Worm (Caenorhabditis elegans) whole organism, mixed stage, embryonic: ENCODE results near the gene gid-2.

Experiments used
- M03D4.4 ChIP-seq: sonication (generic microtip); optimal IDR thresholded peaks from 2 replicates; lab custom pipeline; 2017; ENCODE audit warnings: mild to moderate bottlenecking, missing genetic modification characterization, missing compliant biosample characterization
- bed-3 ChIP-seq: fragments of 200-800 bp; sonication (Bioruptor generic); optimal IDR thresholded peaks from 3 replicates; lab custom pipeline; 2018; ENCODE audit warnings: mild to moderate bottlenecking, missing genetic modification characterization, moderate library complexity, missing compliant biosample characterization
- blmp-1 ChIP-seq: fragments of 150-350 bp; optimal IDR thresholded peaks from 2 replicates; lab custom pipeline; 2014; ENCODE audit warnings: missing biosample characterization, missing genetic modification characterization
- ceh-39 ChIP-seq: fragments of 150-350 bp; optimal IDR thresholded peaks from 2 replicates; lab custom pipeline; 2014; ENCODE audit warnings: missing biosample characterization, missing genetic modification characterization
- ceh-83 ChIP-seq: fragments of 200-800 bp; sonication (Bioruptor generic); optimal IDR thresholded peaks from 2 replicates; lab custom pipeline; 2018; ENCODE audit warnings: mild to moderate bottlenecking, missing genetic modification characterization, missing compliant biosample characterization
- ces-1 ChIP-seq: fragments of 150-350 bp; optimal IDR thresholded peaks from 2 replicates; lab custom pipeline; 2014; ENCODE audit warnings: missing biosample characterization, missing genetic modification reagents, missing genetic modification characterization
- cnd-1 ChIP-seq: fragments of 200-800 bp; sonication (Bioruptor generic); optimal IDR thresholded peaks from 2 replicates; lab custom pipeline; 2018; ENCODE audit warnings: mild to moderate bottlenecking, missing genetic modification characterization, missing compliant biosample characterization
- drap-1 ChIP-seq: fragments of 200-800 bp; sonication (Bioruptor generic); optimal IDR thresholded peaks from 3 replicates; lab custom pipeline; 2018; ENCODE audit warnings: mild to moderate bottlenecking, missing genetic modification characterization, missing compliant biosample characterization
- elt-1 ChIP-seq: sonication (generic microtip); optimal IDR thresholded peaks from 2 replicates; lab custom pipeline; 2017; ENCODE audit warnings: missing genetic modification characterization, mild to moderate bottlenecking, missing compliant biosample characterization, antibody characterized with exemption, moderate library complexity, borderline replicate concordance; ENCODE audit not compliant: insufficient read depth
- flh-1 ChIP-seq: fragments of 200-800 bp; sonication (Bioruptor generic); optimal IDR thresholded peaks from 2 replicates; lab custom pipeline; 2018; ENCODE audit warnings: mild to moderate bottlenecking, missing genetic modification characterization, moderate library complexity, missing compliant biosample characterization
- ham-2 ChIP-seq: fragments of 200-800 bp; sonication (Bioruptor generic); optimal IDR thresholded peaks from 2 replicates; lab custom pipeline; 2018; ENCODE audit warnings: mild to moderate bottlenecking, missing genetic modification characterization, missing compliant biosample characterization
- hlh-1 ChIP-seq: fragments of 150-350 bp; optimal IDR thresholded peaks from 2 replicates; lab custom pipeline; 2014; ENCODE audit warnings: missing biosample characterization, missing genetic modification reagents, missing genetic modification characterization
- lin-13 ChIP-seq: fragments of 150-350 bp; optimal IDR thresholded peaks from 2 replicates; lab custom pipeline; 2014; ENCODE audit warnings: missing biosample characterization, missing genetic modification characterization
- lin-32 ChIP-seq: fragments of 200-800 bp; sonication (Bioruptor generic); optimal IDR thresholded peaks from 2 replicates; lab custom pipeline; 2018; ENCODE audit warnings: mild to moderate bottlenecking, missing genetic modification characterization, missing compliant biosample characterization
- lsy-2 ChIP-seq: fragments of 150-350 bp; optimal IDR thresholded peaks from 2 replicates; lab custom pipeline; 2014; ENCODE audit warnings: missing biosample characterization, missing genetic modification characterization
- mab-5 ChIP-seq: fragments of 150-350 bp; optimal IDR thresholded peaks from 2 replicates; lab custom pipeline; 2014; ENCODE audit warnings: missing biosample characterization, missing genetic modification characterization
- mep-1 ChIP-seq: fragments of 150-350 bp; optimal IDR thresholded peaks from 2 replicates; lab custom pipeline; 2017; ENCODE audit warnings: missing biosample characterization, missing genetic modification reagents, missing genetic modification characterization, inconsistent platforms
- mls-2 ChIP-seq: sonication (generic microtip); optimal IDR thresholded peaks from 2 replicates; lab custom pipeline; 2016; ENCODE audit warnings: mild to moderate bottlenecking, missing genetic modification characterization, moderate library complexity, missing compliant biosample characterization
- nhr-12 ChIP-seq: fragments of 150-350 bp; optimal IDR thresholded peaks from 2 replicates; lab custom pipeline; 2014; ENCODE audit warnings: missing biosample characterization, missing genetic modification characterization
- nhr-2 ChIP-seq: fragments of 150-350 bp; optimal IDR thresholded peaks from 2 replicates; lab custom pipeline; 2014; ENCODE audit warnings: missing biosample characterization, missing genetic modification characterization
- nhr-237 ChIP-seq: fragments of 150-350 bp; optimal IDR thresholded peaks from 2 replicates; lab custom pipeline; 2014; ENCODE audit warnings: missing biosample characterization, missing genetic modification characterization
- nhr-28 ChIP-seq: fragments of 150-350 bp; optimal IDR thresholded peaks from 2 replicates; lab custom pipeline; 2014; ENCODE audit warnings: missing biosample characterization, missing genetic modification characterization
- nhr-76 ChIP-seq: sonication (generic microtip); optimal IDR thresholded peaks from 2 replicates; lab custom pipeline; 2017; ENCODE audit warnings: missing biosample characterization, missing genetic modification characterization
- pha-4 ChIP-seq: fragments of 150-350 bp; optimal IDR thresholded peaks from 2 replicates; lab custom pipeline; 2018; ENCODE audit warnings: missing biosample characterization, missing genetic modification reagents, missing genetic modification characterization
- sem-2 ChIP-seq: fragments of 200-800 bp; sonication (Bioruptor generic); optimal IDR thresholded peaks from 2 replicates; lab custom pipeline; 2018; ENCODE audit warnings: mild to moderate bottlenecking, missing genetic modification characterization, missing compliant biosample characterization
- snpc-4 ChIP-seq: fragments of 150-350 bp; optimal IDR thresholded peaks from 2 replicates; lab custom pipeline; 2014; ENCODE audit warnings: missing biosample characterization, missing genetic modification characterization
- sptf-1 ChIP-seq: sonication (generic microtip); optimal IDR thresholded peaks from 2 replicates; lab custom pipeline; 2017; ENCODE audit warnings: mild to moderate bottlenecking, missing genetic modification characterization, moderate library complexity, missing compliant biosample characterization
- unc-120 ChIP-seq: sonication (generic microtip); optimal IDR thresholded peaks from 2 replicates; lab custom pipeline; 2017; ENCODE audit warnings: missing genetic modification characterization, missing compliant biosample characterization; ENCODE audit not compliant: poor library complexity, severe bottlenecking
- unc-39 ChIP-seq: fragments of 150-350 bp; optimal IDR thresholded peaks from 2 replicates; lab custom pipeline; 2014; ENCODE audit warnings: missing biosample characterization, missing genetic modification characterization
- unc-62 ChIP-seq: fragments of 150-350 bp; optimal IDR thresholded peaks from 2 replicates; lab custom pipeline; 2014; ENCODE audit warnings: missing biosample characterization, missing genetic modification reagents, missing genetic modification characterization
- zip-8 ChIP-seq: fragments of 150-350 bp; optimal IDR thresholded peaks from 2 replicates; lab custom pipeline; 2014; ENCODE audit warnings: missing biosample characterization, missing genetic modification characterization
- ztf-11 ChIP-seq: fragments of 150-350 bp; optimal IDR thresholded peaks from 2 replicates; lab custom pipeline; 2014; ENCODE audit warnings: missing biosample characterization, missing genetic modification characterization

Gene gid-2

ce11 chrX:2435353-2435752 lies 3.4 kb downstream of the gid-2 start:
- TF ChIP-seq lin-13 (tag; lab: Kevin White, UChicago) (no peak), blmp-1 (tag; lab: Kevin White, UChicago) (peak; percentile 13), nhr-237 (no peak), M03D4.4 (no peak), nhr-12 (no peak), ham-2 (peak; percentile 2)

DNA sequence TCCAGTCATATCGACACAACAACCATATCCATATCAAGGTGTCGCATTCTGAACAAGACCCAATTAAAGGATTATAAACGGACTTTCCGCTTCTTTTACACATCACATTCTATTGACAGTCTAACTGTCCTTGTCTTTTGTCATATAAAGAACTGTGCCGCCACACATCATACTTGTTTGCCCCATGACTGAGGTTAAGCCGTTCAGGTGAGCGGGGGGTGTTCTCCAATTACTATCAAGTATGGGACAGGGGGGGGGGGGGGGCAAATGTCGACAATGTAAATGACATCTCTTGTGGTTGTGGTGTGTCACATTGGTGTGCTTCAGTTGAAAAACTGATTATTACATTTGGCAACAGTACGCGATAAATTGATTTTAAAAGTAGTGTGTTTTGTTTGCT lies 5.0 kb downstream of the gid-2 start:
- peak; percentile 4 for TF ChIP-seq ham-2
- TF ChIP-seq ces-1 (GFP tag; lab: Kevin White, UChicago), result no peak

- TF ChIP-seq sptf-1 (tag; lab: Kevin White, UChicago) (peak; percentile 22), nhr-28 (no peak), cnd-1 (peak; percentile 51), bed-3 (GFP tag; lab: Kevin White, UChicago) (no peak), ceh-39 (peak; percentile 74), ham-2 (peak; percentile 95), pha-4 (tag; lab: Kevin White, UChicago) (peak; percentile 49), lsy-2 (tag; lab: Kevin White, UChicago) (peak; percentile 43), mep-1 (tag; lab: Kevin White, UChicago) (peak; percentile 40), unc-120 (tag; lab: Kevin White, UChicago) (peak; percentile 80), mls-2 (tag; lab: Kevin White, UChicago) (peak; percentile 48), snpc-4 (tag; lab: Kevin White, UChicago) (no peak), drap-1 (GFP tag; lab: Kevin White, UChicago) (peak; percentile 2), lin-32 (no peak), M03D4.4 (peak; percentile 64), sem-2 (GFP tag; lab: Kevin White, UChicago) (no peak), flh-1 (GFP tag; lab: Kevin White, UChicago) (no peak), blmp-1 (tag; lab: Kevin White, UChicago) (no peak), unc-62 (GFP tag; lab: Kevin White, UChicago) (peak; percentile 58), hlh-1 (peak; percentile 84)
These were observed 6.3 kb downstream of the gid-2 start for ce11 chrX:2432459-2432858.

DNA sequence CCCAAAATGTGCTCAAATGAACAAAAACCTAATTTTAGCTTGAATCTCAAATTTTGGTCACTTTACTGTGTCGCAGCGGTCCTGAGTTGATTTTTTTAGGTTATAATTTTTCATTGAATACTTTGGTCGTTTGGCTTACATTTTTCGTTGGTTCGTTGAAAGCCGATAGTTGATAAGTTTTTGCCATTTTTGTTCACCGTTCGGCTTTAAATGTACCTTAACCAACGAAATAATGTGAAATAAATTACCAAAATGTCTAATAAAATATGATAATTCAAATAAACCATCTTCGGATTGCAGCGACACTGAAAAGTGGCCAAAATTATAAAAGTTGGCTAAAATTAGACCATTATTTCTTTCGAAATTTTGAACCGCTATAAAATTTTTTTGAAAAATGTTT lies 8.4 kb downstream of the gid-2 start:
- no peak for TF ChIP-seq ceh-83 (GFP tag; lab: Kevin White, UChicago)
- TF ChIP-seq elt-1, result no peak
- no peak for TF ChIP-seq ham-2
- no peak for TF ChIP-seq ces-1 (GFP tag; lab: Kevin White, UChicago)
- no peak for TF ChIP-seq ztf-11 (tag; lab: Kevin White, UChicago)
- no peak for TF ChIP-seq ceh-39
- no peak for TF ChIP-seq lin-13 (tag; lab: Kevin White, UChicago)
- no peak for TF ChIP-seq cnd-1
- TF ChIP-seq sem-2 (GFP tag; lab: Kevin White, UChicago), result no peak

- TF ChIP-seq sptf-1 (tag; lab: Kevin White, UChicago), result no peak
- TF ChIP-seq unc-39 (tag; lab: Kevin White, UChicago), result no peak
- TF ChIP-seq mab-5 (tag; lab: Kevin White, UChicago), result no peak
- no peak for TF ChIP-seq nhr-76
- no peak for TF ChIP-seq mep-1 (tag; lab: Kevin White, UChicago)
- no peak for TF ChIP-seq ceh-83 (GFP tag; lab: Kevin White, UChicago)
- TF ChIP-seq nhr-237, result no peak
- no peak for TF ChIP-seq cnd-1
- no peak for TF ChIP-seq ztf-11 (tag; lab: Kevin White, UChicago)
- no peak for TF ChIP-seq zip-8 (tag; lab: Kevin White, UChicago)
- TF ChIP-seq ham-2, result no peak
- TF ChIP-seq bed-3 (GFP tag; lab: Kevin White, UChicago), result no peak
- TF ChIP-seq sem-2 (GFP tag; lab: Kevin White, UChicago), result no peak
These were observed 11.4 kb downstream of the gid-2 start, which contains the start of gene gcy-31 for ce11 chrX:2427404-2427803. Gene gcy-31, minus strand, starts transcription at chrX:2427504.

ce11 chrX:2426932-2427331 lies 11.8 kb downstream of the gid-2 start:
- TF ChIP-seq mep-1 (tag; lab: Kevin White, UChicago) (no peak), unc-62 (GFP tag; lab: Kevin White, UChicago) (peak; percentile 54), elt-1 (peak; percentile 30), bed-3 (GFP tag; lab: Kevin White, UChicago) (no peak), ztf-11 (tag; lab: Kevin White, UChicago) (no peak), ceh-83 (GFP tag; lab: Kevin White, UChicago) (no peak), blmp-1 (tag; lab: Kevin White, UChicago) (no peak), nhr-2 (tag; lab: Kevin White, UChicago) (no peak)
